Worm (Caenorhabditis elegans) whole organism, L3 larva: Measurements from ENCODE around the gene msp-36.
A peak's percentile ranks its signal among the peaks of the same experiment; 100 is the strongest.

Experiments
- R02D3.7 ChIP-seq: fragments of 150-350 bp; optimal IDR thresholded peaks from 2 replicates; lab custom pipeline; 2014; ENCODE audit warnings: missing biosample characterization, missing genetic modification characterization
- ZK546.5 ChIP-seq: sonication (generic microtip); optimal IDR thresholded peaks from 2 replicates; lab custom pipeline; 2017; ENCODE audit warnings: missing biosample characterization, missing genetic modification characterization
- aly-2 ChIP-seq: fragments of 150-350 bp; optimal IDR thresholded peaks from 2 replicates; lab custom pipeline; 2014; ENCODE audit warnings: missing biosample characterization, missing genetic modification characterization
- ama-1 ChIP-seq: fragments of 150-350 bp; optimal IDR thresholded peaks from 2 replicates; lab custom pipeline; 2018
- ceh-28 ChIP-seq: fragments of 150-350 bp; optimal IDR thresholded peaks from 2 replicates; lab custom pipeline; 2014; ENCODE audit warnings: missing biosample characterization, missing genetic modification reagents, missing genetic modification characterization
- ceh-82 ChIP-seq: fragments of 150-350 bp; optimal IDR thresholded peaks from 2 replicates; lab custom pipeline; 2014; ENCODE audit warnings: missing biosample characterization, missing genetic modification characterization
- daf-12 ChIP-seq: fragments of 150-350 bp; optimal IDR thresholded peaks from 2 replicates; lab custom pipeline; 2014; ENCODE audit warnings: missing biosample characterization, missing genetic modification reagents, missing genetic modification characterization
- egl-5 ChIP-seq: fragments of 150-350 bp; optimal IDR thresholded peaks from 2 replicates; lab custom pipeline; 2017; ENCODE audit warnings: missing biosample characterization, missing genetic modification reagents, missing genetic modification characterization, inconsistent platforms
- elt-2 ChIP-seq: sonication (generic microtip); optimal IDR thresholded peaks from 2 replicates; lab custom pipeline; 2016; ENCODE audit warnings: missing genetic modification reagents, mild to moderate bottlenecking, missing genetic modification characterization, missing compliant biosample characterization
- fkh-10 ChIP-seq: sonication (generic microtip); optimal IDR thresholded peaks from 2 replicates; lab custom pipeline; 2017; ENCODE audit warnings: missing biosample characterization, missing genetic modification reagents, missing genetic modification characterization
- fkh-2 ChIP-seq: fragments of 150-350 bp; optimal IDR thresholded peaks from 2 replicates; lab custom pipeline; 2014; ENCODE audit warnings: missing biosample characterization, missing genetic modification reagents, missing genetic modification characterization
- fos-1 ChIP-seq: fragments of 150-350 bp; optimal IDR thresholded peaks from 2 replicates; lab custom pipeline; 2014; ENCODE audit warnings: missing biosample characterization, missing genetic modification characterization
- hmg-11 ChIP-seq: sonication (generic microtip); optimal IDR thresholded peaks from 2 replicates; lab custom pipeline; 2016; ENCODE audit warnings: missing genetic modification characterization, missing compliant biosample characterization
- jun-1 ChIP-seq: fragments of 150-350 bp; optimal IDR thresholded peaks from 2 replicates; lab custom pipeline; 2014; ENCODE audit warnings: missing biosample characterization, missing genetic modification reagents, missing genetic modification characterization
- lin-15B ChIP-seq: fragments of 150-350 bp; optimal IDR thresholded peaks from 2 replicates; lab custom pipeline; 2014; ENCODE audit warnings: missing biosample characterization, missing genetic modification characterization
- lsy-12 ChIP-seq: sonication (generic microtip); optimal IDR thresholded peaks from 2 replicates; lab custom pipeline; 2016; ENCODE audit warnings: mild to moderate bottlenecking, missing genetic modification characterization, missing compliant biosample characterization
- mdl-1 ChIP-seq: fragments of 150-350 bp; optimal IDR thresholded peaks from 2 replicates; lab custom pipeline; 2014; ENCODE audit warnings: missing biosample characterization, missing genetic modification characterization
- nfya-1 ChIP-seq: sonication (generic microtip); optimal IDR thresholded peaks from 2 replicates; lab custom pipeline; 2017; ENCODE audit warnings: missing genetic modification characterization, mild to moderate bottlenecking, missing compliant biosample characterization, antibody characterized with exemption, moderate library complexity; ENCODE audit not compliant: insufficient read depth
- nhr-11 ChIP-seq: fragments of 150-350 bp; optimal IDR thresholded peaks from 2 replicates; lab custom pipeline; 2014; ENCODE audit warnings: missing biosample characterization, missing genetic modification characterization
- nhr-12 ChIP-seq: fragments of 150-350 bp; optimal IDR thresholded peaks from 2 replicates; lab custom pipeline; 2014; ENCODE audit warnings: missing biosample characterization, missing genetic modification characterization
- nhr-23 ChIP-seq: fragments of 150-350 bp; optimal IDR thresholded peaks from 2 replicates; lab custom pipeline; 2014; ENCODE audit warnings: missing biosample characterization, missing genetic modification reagents, missing genetic modification characterization
- nhr-237 ChIP-seq: fragments of 150-350 bp; optimal IDR thresholded peaks from 2 replicates; lab custom pipeline; 2014; ENCODE audit warnings: missing biosample characterization, missing genetic modification characterization
- nhr-25 ChIP-seq: sonication (generic microtip); optimal IDR thresholded peaks from 2 replicates; lab custom pipeline; 2017; ENCODE audit warnings: missing biosample characterization, missing genetic modification characterization
- nhr-28 ChIP-seq: fragments of 150-350 bp; optimal IDR thresholded peaks from 2 replicates; lab custom pipeline; 2014; ENCODE audit warnings: missing biosample characterization, missing genetic modification characterization
- nhr-43 ChIP-seq: sonication (generic microtip); optimal IDR thresholded peaks from 2 replicates; lab custom pipeline; 2016; ENCODE audit warnings: mild to moderate bottlenecking, missing genetic modification characterization, missing compliant biosample characterization; ENCODE audit not compliant: poor library complexity, severe bottlenecking
- nhr-67 ChIP-seq: fragments of 150-350 bp; optimal IDR thresholded peaks from 2 replicates; lab custom pipeline; 2014; ENCODE audit warnings: missing biosample characterization, missing genetic modification characterization
- nhr-76 ChIP-seq: fragments of 150-350 bp; sonication (generic microtip); optimal IDR thresholded peaks from 5 replicates; lab custom pipeline; 2014; ENCODE audit warnings: missing biosample characterization, missing genetic modification characterization
- nhr-77 ChIP-seq: fragments of 150-350 bp; optimal IDR thresholded peaks from 2 replicates; lab custom pipeline; 2014; ENCODE audit warnings: missing biosample characterization, missing genetic modification characterization
- pqm-1 ChIP-seq: fragments of 150-350 bp; optimal IDR thresholded peaks from 2 replicates; lab custom pipeline; 2017; ENCODE audit warnings: missing biosample characterization, missing genetic modification characterization, inconsistent platforms
- sea-2 ChIP-seq: fragments of 150-350 bp; sonication (generic microtip); optimal IDR thresholded peaks from 4 replicates; lab custom pipeline; 2014; ENCODE audit warnings: missing biosample characterization, missing genetic modification reagents, missing genetic modification characterization
- skn-1 ChIP-seq: fragments of 150-350 bp; optimal IDR thresholded peaks from 2 replicates; lab custom pipeline; 2014; ENCODE audit warnings: missing biosample characterization, missing genetic modification characterization
- tbx-2 ChIP-seq: sonication (generic microtip); optimal IDR thresholded peaks from 2 replicates; lab custom pipeline; 2016; ENCODE audit warnings: mild to moderate bottlenecking, missing genetic modification characterization, missing compliant biosample characterization
- unc-62 ChIP-seq: fragments of 150-350 bp; sonication (generic microtip); optimal IDR thresholded peaks from 4 replicates; lab custom pipeline; 2014; ENCODE audit warnings: missing biosample characterization, missing genetic modification reagents, missing genetic modification characterization
- zag-1 ChIP-seq: fragments of 150-350 bp; optimal IDR thresholded peaks from 2 replicates; lab custom pipeline; 2014; ENCODE audit warnings: missing biosample characterization, missing genetic modification characterization
- ztf-4 ChIP-seq: fragments of 150-350 bp; optimal IDR thresholded peaks from 2 replicates; lab custom pipeline; 2014; ENCODE audit warnings: missing biosample characterization, missing genetic modification characterization

Gene msp-36

DNA sequence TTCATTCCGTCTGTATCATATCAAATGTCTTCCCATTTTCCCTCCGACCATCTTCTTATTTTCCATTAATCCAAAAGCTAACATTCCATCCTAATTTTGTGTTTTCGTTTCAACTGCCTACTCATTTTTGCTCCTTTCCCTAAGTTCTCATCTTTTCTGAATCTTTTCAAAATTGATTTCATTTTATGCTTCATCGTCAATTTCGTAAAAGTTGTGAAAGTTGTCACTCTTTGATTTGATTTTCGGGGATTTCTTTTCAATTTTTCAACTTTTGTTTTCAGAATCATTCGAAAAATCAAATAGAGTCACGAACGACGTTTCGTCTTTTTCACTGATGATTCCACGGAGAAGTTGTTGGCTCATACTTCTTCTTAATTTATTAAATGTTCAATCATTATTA is 27.7 kb upstream of the msp-36 start, which contains the start of gene cwn-2:
cwn-2 (plus strand) TSS at position 276 of the 400 bp plus-strand sequence.
- no peak for TF ChIP-seq zag-1 (tag; lab: Kevin White, UChicago)
- TF ChIP-seq fkh-10 (GFP tag; lab: Kevin White, UChicago), result peak; percentile 94
- no peak for TF ChIP-seq aly-2 (tag; lab: Kevin White, UChicago)
- TF ChIP-seq, all 47 proteins: peak for 1

ce11 chrIV:10068266-10068665 is 27.0 kb upstream of the msp-36 start:
- TF ChIP-seq R02D3.7, result no peak
- no peak for TF ChIP-seq nhr-11
- TF ChIP-seq nhr-25, result no peak
- no peak for TF ChIP-seq nhr-12
- TF ChIP-seq fkh-2 (tag; lab: Kevin White, UChicago), result no peak
- no peak for TF ChIP-seq ceh-82 (tag; lab: Kevin White, UChicago)
- no peak for TF ChIP-seq ama-1 (lab: Kevin White, UChicago)
- no peak for TF ChIP-seq nhr-28 (tag; lab: Kevin White, UChicago)
- TF ChIP-seq daf-12 (tag; lab: Kevin White, UChicago), result no peak
- TF ChIP-seq, all 47 proteins: peak for 0

- TF ChIP-seq nhr-25, result no peak
- TF ChIP-seq aly-2 (tag; lab: Kevin White, UChicago), result no peak
- TF ChIP-seq nhr-237 (tag; lab: Kevin White, UChicago), result no peak
These were observed 22.7 kb upstream of the msp-36 start, which contains the start of gene W01B6.3 for ce11 chrIV:10072527-10072926. TSS of gene W01B6.3 (minus strand) at chrIV:10072627.

ce11 chrIV:10075034-10075510 is 20.2 kb upstream of the msp-36 start, which contains the start of the genes ttbk-4 and W01B6.4:
TSS of gene ttbk-4 (minus strand) at chrIV:10075134.
TSS of gene W01B6.4 (plus strand) at chrIV:10075460.
- TF ChIP-seq nhr-23 (tag; lab: Kevin White, UChicago), result no peak
- no peak for TF ChIP-seq fos-1 (tag; lab: Kevin White, UChicago)
- no peak for TF ChIP-seq jun-1 (tag; lab: Kevin White, UChicago)
- TF ChIP-seq skn-1, result no peak
- no peak for TF ChIP-seq unc-62 (GFP tag; lab: Kevin White, UChicago)
- TF ChIP-seq zag-1 (tag; lab: Kevin White, UChicago), result no peak

DNA sequence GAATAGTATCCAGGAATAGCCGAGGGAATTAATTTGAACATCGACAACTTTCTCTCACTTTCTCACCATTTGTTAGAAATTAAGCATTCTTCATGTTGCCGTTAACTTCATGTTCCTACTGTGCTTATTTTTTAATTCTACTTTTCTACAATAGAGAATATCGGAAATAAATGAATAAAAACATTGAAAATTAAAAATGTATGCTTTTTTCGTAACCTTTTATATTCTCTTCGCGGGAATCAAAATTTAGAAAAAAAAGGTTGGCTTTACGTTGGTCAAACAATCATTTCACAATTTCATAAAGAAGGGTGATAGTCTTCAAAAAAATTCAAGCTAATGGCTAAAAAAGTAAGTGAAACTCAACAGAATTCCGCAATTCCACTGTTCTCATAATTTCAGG is 19.3 kb upstream of the msp-36 start, which contains the start of gene W01B6.5:
W01B6.5 (plus strand) TSS at position 301 of the 400 bp plus-strand sequence.
- TF ChIP-seq jun-1 (tag; lab: Kevin White, UChicago) (no peak), egl-5 (no peak), elt-2 (tag; lab: Kevin White, UChicago) (no peak), nhr-76 (tag; lab: Kevin White, UChicago) (no peak), nhr-28 (tag; lab: Kevin White, UChicago) (no peak), fkh-10 (GFP tag; lab: Kevin White, UChicago) (no peak)

DNA sequence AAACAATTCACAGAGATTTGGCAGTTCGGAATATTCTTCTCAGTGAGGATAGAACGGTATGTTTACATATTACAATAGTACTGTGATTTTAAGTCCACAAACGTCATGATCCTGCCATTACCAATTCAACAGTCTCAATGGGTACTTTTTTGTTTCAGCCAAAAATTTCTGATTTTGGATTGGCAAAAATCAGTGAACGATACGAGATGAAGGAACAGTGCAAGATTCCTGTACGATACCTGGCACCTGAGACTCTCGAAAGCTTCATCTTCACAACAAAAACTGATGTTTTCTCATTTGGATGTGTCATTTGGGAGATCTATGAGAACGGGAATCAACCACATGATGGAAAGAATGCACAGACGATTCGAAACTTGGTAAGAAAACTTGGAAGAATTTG is 17.2 kb upstream of the msp-36 start:
- TF ChIP-seq nhr-23 (tag; lab: Kevin White, UChicago) (no peak), ZK546.5 (tag; lab: Kevin White, UChicago) (no peak), nhr-43 (tag; lab: Kevin White, UChicago) (no peak), sea-2 (GFP tag; lab: Kevin White, UChicago) (no peak), nhr-25 (no peak), hmg-11 (no peak), nhr-12 (no peak)

- TF ChIP-seq nhr-76 (tag; lab: Kevin White, UChicago), result no peak
- TF ChIP-seq ZK546.5 (tag; lab: Kevin White, UChicago), result no peak
- no peak for TF ChIP-seq nfya-1
- TF ChIP-seq lsy-12 (tag; lab: Kevin White, UChicago), result no peak
- TF ChIP-seq tbx-2 (tag; lab: Kevin White, UChicago), result no peak
- TF ChIP-seq nhr-12, result no peak
- no peak for TF ChIP-seq lin-15B
- no peak for TF ChIP-seq nhr-43 (tag; lab: Kevin White, UChicago)
- TF ChIP-seq pqm-1 (tag; lab: Kevin White, UChicago), result no peak
- no peak for TF ChIP-seq jun-1 (tag; lab: Kevin White, UChicago)
- no peak for TF ChIP-seq nhr-67 (tag; lab: Kevin White, UChicago)
- TF ChIP-seq ceh-28 (tag; lab: Kevin White, UChicago), result no peak
- no peak for TF ChIP-seq mdl-1 (tag; lab: Kevin White, UChicago)
- no peak for TF ChIP-seq zag-1 (tag; lab: Kevin White, UChicago)
- no peak for TF ChIP-seq ztf-4 (tag; lab: Kevin White, UChicago)
- no peak for TF ChIP-seq nhr-11
- no peak for TF ChIP-seq fos-1 (tag; lab: Kevin White, UChicago)
- TF ChIP-seq nhr-77 (tag; lab: Kevin White, UChicago), result no peak
These were observed 14.4 kb upstream of the msp-36 start, which contains the start of gene W01B6.6 for ce11 chrIV:10080816-10081215. TSS of gene W01B6.6 (plus strand) at chrIV:10081116.
